Fruit fly (Drosophila melanogaster) whole organism, pupa: ENCODE measurements around the gene gce.

Experiments
- CG12605 ChIP-seq: fragments of 200-800 bp; sonication (Bioruptor generic); IDR thresholded peaks from 2 replicates; pipeline ENCODE4 v1.3.6; 2022; ENCODE audit warnings: missing biosample characterization, missing genetic modification characterization
- CG4496 ChIP-seq: fragments of 200-800 bp; sonication (Bioruptor generic); IDR thresholded peaks from 3 replicates; pipeline ENCODE4 v1.3.6; 2022; ENCODE audit warnings: missing biosample characterization, missing genetic modification characterization
- CG8301 ChIP-seq: fragments of 200-800 bp; sonication (Bioruptor generic); optimal IDR thresholded peaks from 2 replicates; lab custom pipeline; 2018; ENCODE audit warnings: missing biosample characterization, mild to moderate bottlenecking, missing genetic modification characterization
- D1 ChIP-seq: fragments of 200-800 bp; sonication (Bioruptor generic); optimal IDR thresholded peaks from 2 replicates; lab custom pipeline; 2018; ENCODE audit warnings: missing biosample characterization, mild to moderate bottlenecking, missing genetic modification characterization, moderate library complexity
- Ets98B ChIP-seq: fragments of 200-800 bp; sonication (Bioruptor generic); IDR thresholded peaks from 2 replicates; pipeline ENCODE4 v1.3.6; 2022; ENCODE audit warnings: missing biosample characterization, missing genetic modification characterization
- Pif1B ChIP-seq: fragments of 200-800 bp; sonication (Bioruptor generic); optimal IDR thresholded peaks from 3 replicates; lab custom pipeline; 2016; ENCODE audit warnings: missing biosample characterization, missing genetic modification characterization

dm6 chrX:15296969-15297816 lies at the start of gene gce:
- peak; percentile 16 for TF ChIP-seq CG8301
- TF ChIP-seq Pif1B (GFP tag; lab: Kevin White, UChicago), result no peak
- 0 out of 2 replicates have a peak, but pooled peaks have one; percentile 5 for TF ChIP-seq CG12605 (GFP tag; lab: Robert Waterston, UW)
- TF ChIP-seq D1 (tag; lab: Kevin White, UChicago), result no peak
- peak; percentile 25; the same call in 1 of the 2 replicates for TF ChIP-seq Ets98B
- no peak for TF ChIP-seq CG4496
